Worm (Caenorhabditis elegans) whole organism, young adult: ENCODE results near the gene T28C6.11.

Experiments used
- C06A6.2 ChIP-seq: fragments of 200-800 bp; sonication (Bioruptor generic); conservative IDR thresholded peaks from 2 replicates; pipeline ENCODE4 v1.3.6; 2022; ENCODE audit warnings: missing genetic modification characterization, missing compliant biosample characterization
- F33H1.4 ChIP-seq: fragments of 200-800 bp; sonication (Bioruptor generic); IDR thresholded peaks from 2 replicates; pipeline ENCODE4 v1.3.6; 2022; ENCODE audit warnings: missing genetic modification reagents, missing genetic modification characterization, missing compliant biosample characterization
- F52B5.7 ChIP-seq: sonication (generic microtip); optimal IDR thresholded peaks from 2 replicates; lab custom pipeline; 2016; ENCODE audit warnings: mild to moderate bottlenecking, missing genetic modification characterization, missing compliant biosample characterization
- K12H6.12 ChIP-seq: fragments of 200-800 bp; sonication (Bioruptor generic); optimal IDR thresholded peaks from 2 replicates; lab custom pipeline; 2018; ENCODE audit warnings: mild to moderate bottlenecking, missing genetic modification characterization, missing compliant biosample characterization
- Y56A3A.18 ChIP-seq: fragments of 200-800 bp; sonication (Bioruptor generic); IDR thresholded peaks from 2 replicates; pipeline ENCODE4 v1.3.6; 2022; ENCODE audit warnings: missing genetic modification reagents, missing genetic modification characterization, missing compliant biosample characterization
- Y79H2A.3 ChIP-seq: fragments of 200-800 bp; sonication (Bioruptor generic); conservative IDR thresholded peaks from 2 replicates; pipeline ENCODE4 v1.3.6; 2022; ENCODE audit warnings: missing genetic modification reagents, missing genetic modification characterization, missing compliant biosample characterization
- aptf-2 ChIP-seq: fragments of 200-800 bp; sonication (Bioruptor generic); conservative IDR thresholded peaks from 2 replicates; pipeline ENCODE4 v1.3.6; 2022; ENCODE audit warnings: missing genetic modification reagents, missing genetic modification characterization, missing compliant biosample characterization
- athp-1 ChIP-seq: sonication (generic microtip); optimal IDR thresholded peaks from 2 replicates; lab custom pipeline; 2017; ENCODE audit warnings: mild to moderate bottlenecking, missing genetic modification characterization, missing compliant biosample characterization
- attf-3 ChIP-seq: fragments of 200-800 bp; sonication (Bioruptor generic); conservative IDR thresholded peaks from 2 replicates; pipeline ENCODE4 v1.3.6; 2022; ENCODE audit warnings: missing genetic modification reagents, missing genetic modification characterization, missing compliant biosample characterization
- attf-6 ChIP-seq: fragments of 200-800 bp; sonication (Bioruptor generic); IDR thresholded peaks from 2 replicates; pipeline ENCODE4 v1.3.6; 2022; ENCODE audit warnings: missing genetic modification reagents, missing genetic modification characterization, missing compliant biosample characterization
- bed-2 ChIP-seq: fragments of 200-800 bp; sonication (Bioruptor generic); IDR thresholded peaks from 2 replicates; pipeline ENCODE4 v1.3.6; 2022; ENCODE audit warnings: missing genetic modification reagents, missing genetic modification characterization, missing compliant biosample characterization
- ceh-40 ChIP-seq: fragments of 200-800 bp; sonication (Bioruptor generic); IDR thresholded peaks from 2 replicates; pipeline ENCODE4 v1.3.6; 2022; ENCODE audit warnings: missing genetic modification characterization, missing compliant biosample characterization
- die-1 ChIP-seq: sonication (generic microtip); optimal IDR thresholded peaks from 2 replicates; lab custom pipeline; 2016; ENCODE audit warnings: missing genotype, mild to moderate bottlenecking, missing genetic modification characterization, missing compliant biosample characterization
- egl-44 ChIP-seq: fragments of 200-800 bp; sonication (Bioruptor generic); IDR thresholded peaks from 2 replicates; pipeline ENCODE4 v1.3.6; 2022; ENCODE audit warnings: missing genetic modification reagents, missing genetic modification characterization, missing compliant biosample characterization
- egrh-3 ChIP-seq: fragments of 200-800 bp; sonication (Bioruptor generic); IDR thresholded peaks from 2 replicates; pipeline ENCODE4 v1.3.6; 2022; ENCODE audit warnings: missing genetic modification reagents, missing genetic modification characterization, missing compliant biosample characterization
- ekl-4 ChIP-seq: fragments of 200-800 bp; sonication (Bioruptor generic); IDR thresholded peaks from 2 replicates; pipeline ENCODE4 v1.3.6; 2022; ENCODE audit warnings: missing genetic modification reagents, missing genetic modification characterization, missing compliant biosample characterization
- fkh-3 ChIP-seq: sonication (generic microtip); optimal IDR thresholded peaks from 2 replicates; lab custom pipeline; 2016; ENCODE audit warnings: mild to moderate bottlenecking, missing genetic modification characterization, missing compliant biosample characterization
- hlh-12 ChIP-seq: sonication (generic microtip); optimal IDR thresholded peaks from 2 replicates; lab custom pipeline; 2016; ENCODE audit warnings: missing genetic modification characterization, missing compliant biosample characterization
- hmg-1.2 ChIP-seq: fragments of 200-800 bp; sonication (Bioruptor generic); IDR thresholded peaks from 2 replicates; pipeline ENCODE4 v1.3.6; 2022; ENCODE audit warnings: missing genetic modification reagents, missing genetic modification characterization, missing compliant biosample characterization
- hsf-1 ChIP-seq: fragments of 200-800 bp; sonication (Bioruptor generic); IDR thresholded peaks from 2 replicates; pipeline ENCODE4 v1.3.6; 2022; ENCODE audit warnings: missing genetic modification reagents, missing genetic modification characterization, missing compliant biosample characterization
- lag-1 ChIP-seq: fragments of 200-800 bp; sonication (Bioruptor generic); IDR thresholded peaks from 2 replicates; pipeline ENCODE4 v1.3.6; 2022; ENCODE audit warnings: missing genetic modification reagents, missing genetic modification characterization, missing compliant biosample characterization
- let-607 ChIP-seq, 2 experiments: fragments of 200-800 bp in 1 of 2; sonication (Bioruptor generic) in 1 of 2; sonication (generic microtip) in 1 of 2; optimal IDR thresholded peaks; 2 replicates each; lab custom pipeline; 2016 to 2018; ENCODE audit warnings: mild to moderate bottlenecking in 2 of 2, missing compliant biosample characterization in 2 of 2, missing genetic modification characterization in 2 of 2, moderate library complexity in 2 of 2, missing genotype in 1 of 2
- lin-26 ChIP-seq: fragments of 200-800 bp; sonication (Bioruptor generic); IDR thresholded peaks from 2 replicates; pipeline ENCODE4 v1.3.6; 2022; ENCODE audit warnings: missing genetic modification reagents, missing genetic modification characterization, missing compliant biosample characterization
- lin-40 ChIP-seq: sonication (generic microtip); optimal IDR thresholded peaks from 2 replicates; lab custom pipeline; 2016; ENCODE audit warnings: missing genetic modification characterization, mild to moderate bottlenecking, missing compliant biosample characterization, missing genotype, missing genetic modification reagents
- lin-54 ChIP-seq: fragments of 200-800 bp; sonication (Bioruptor generic); optimal IDR thresholded peaks from 2 replicates; lab custom pipeline; 2018; ENCODE audit warnings: mild to moderate bottlenecking, missing genetic modification characterization, missing compliant biosample characterization
- lsl-1 ChIP-seq: fragments of 200-800 bp; sonication (Bioruptor generic); optimal IDR thresholded peaks from 2 replicates; lab custom pipeline; 2018; ENCODE audit warnings: mild to moderate bottlenecking, missing genetic modification characterization, moderate library complexity, missing compliant biosample characterization
- madf-8 ChIP-seq: fragments of 200-800 bp; sonication (Bioruptor generic); conservative IDR thresholded peaks from 2 replicates; pipeline ENCODE4 v1.3.6; 2022; ENCODE audit warnings: missing genetic modification reagents, missing genetic modification characterization, missing compliant biosample characterization
- mxl-1 ChIP-seq: sonication (generic microtip); optimal IDR thresholded peaks from 2 replicates; lab custom pipeline; 2016; ENCODE audit warnings: missing genetic modification characterization, missing compliant biosample characterization
- nfya-1 ChIP-seq: sonication (generic microtip); optimal IDR thresholded peaks from 2 replicates; lab custom pipeline; 2017; ENCODE audit warnings: antibody characterized with exemption, missing compliant biosample characterization, missing genetic modification characterization, borderline replicate concordance; ENCODE audit not compliant: insufficient read depth
- pbrm-1 ChIP-seq: fragments of 200-800 bp; sonication (Bioruptor generic); IDR thresholded peaks from 2 replicates; pipeline ENCODE4 v1.3.6; 2022; ENCODE audit warnings: missing genetic modification reagents, missing genetic modification characterization, missing compliant biosample characterization
- pha-4 ChIP-seq: fragments of 150-350 bp; sonication (generic microtip); optimal IDR thresholded peaks from 2 replicates; lab custom pipeline; 2014; ENCODE audit warnings: missing biosample characterization, missing genetic modification reagents, missing genetic modification characterization
- rec-8 ChIP-seq, 2 experiments: sonication (generic microtip); optimal IDR thresholded peaks; 2 replicates each; lab custom pipeline; 2016; ENCODE audit warnings: mild to moderate bottlenecking in 2 of 2, missing genetic modification characterization in 2 of 2, missing genetic modification reagents in 2 of 2, missing genotype in 2 of 2, missing biosample characterization in 1 of 2, missing compliant biosample characterization in 1 of 2, moderate library complexity in 1 of 2
- snpc-1.3 ChIP-seq: sonication (generic microtip); optimal IDR thresholded peaks from 2 replicates; lab custom pipeline; 2017; ENCODE audit warnings: missing genetic modification characterization, mild to moderate bottlenecking, missing compliant biosample characterization, antibody characterized with exemption, moderate library complexity, missing genotype, missing genetic modification reagents; ENCODE audit not compliant: insufficient read depth
- somi-1 ChIP-seq: fragments of 200-800 bp; sonication (Bioruptor generic); optimal IDR thresholded peaks from 2 replicates; lab custom pipeline; 2018; ENCODE audit warnings: mild to moderate bottlenecking, missing genetic modification characterization, missing compliant biosample characterization
- zfh-2 ChIP-seq: fragments of 200-800 bp; sonication (Bioruptor generic); conservative IDR thresholded peaks from 2 replicates; pipeline ENCODE4 v1.3.6; 2022; ENCODE audit warnings: missing genetic modification reagents, missing genetic modification characterization, missing compliant biosample characterization
- ztf-28 ChIP-seq: fragments of 200-800 bp; sonication (Bioruptor generic); IDR thresholded peaks from 2 replicates; pipeline ENCODE4 v1.3.6; 2022; ENCODE audit warnings: missing genetic modification reagents, missing genetic modification characterization, missing compliant biosample characterization
- ztf-6 ChIP-seq: fragments of 200-800 bp; sonication (Bioruptor generic); IDR thresholded peaks from 2 replicates; pipeline ENCODE4 v1.3.6; 2022; ENCODE audit warnings: missing genetic modification reagents, missing genetic modification characterization, missing compliant biosample characterization

Gene T28C6.11

DNA sequence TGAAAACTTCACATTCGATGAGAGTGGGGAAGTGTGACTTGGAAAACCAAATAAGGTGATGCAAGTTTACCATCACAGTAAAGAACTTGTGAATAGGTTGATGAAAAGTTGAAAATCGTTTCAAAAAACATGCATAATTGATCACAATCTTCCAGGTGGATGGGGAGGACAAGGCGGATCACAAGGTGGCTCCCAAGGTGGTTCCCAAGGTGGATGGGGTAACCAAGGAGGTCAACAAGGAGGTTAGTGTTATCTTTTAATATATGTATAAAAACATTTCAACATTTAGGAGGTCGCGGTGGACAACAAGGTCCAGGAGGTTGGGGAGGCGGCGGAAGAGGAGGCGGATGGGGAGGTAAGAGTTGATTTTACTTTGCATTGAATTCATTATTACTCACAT lies 22.4 kb downstream of the T28C6.11 start, which contains the start of gene T28C6.10:
Gene T28C6.10 (plus strand): TSS at position 301 of the 400 bp plus-strand sequence.
- TF ChIP-seq let-607 (tag; optimal IDR thresholded peaks at IDR 0.05; lab: Kevin White, UChicago): no peak
- no peak for TF ChIP-seq attf-6 (GFP tag; lab: Robert Waterston, UW)
- no peak for TF ChIP-seq pbrm-1
- no peak for TF ChIP-seq ztf-6
- TF ChIP-seq athp-1 (tag; lab: Kevin White, UChicago): no peak
- TF ChIP-seq lin-40 (tag; lab: Kevin White, UChicago): no peak
- no peak for TF ChIP-seq Y56A3A.18 (GFP tag; lab: Robert Waterston, UW)
- no peak for TF ChIP-seq hlh-12 (tag; lab: Kevin White, UChicago)
- no peak for TF ChIP-seq die-1
- no peak for TF ChIP-seq rec-8 (tag; optimal IDR thresholded peaks at IDR 0.05; lab: Kevin White, UChicago)
- no peak for TF ChIP-seq lsl-1
- no peak for TF ChIP-seq F52B5.7 (tag; lab: Kevin White, UChicago)
- TF ChIP-seq ceh-40 (GFP tag; lab: Robert Waterston, UW): no peak
- TF ChIP-seq lag-1 (GFP tag; lab: Robert Waterston, UW): no peak

DNA sequence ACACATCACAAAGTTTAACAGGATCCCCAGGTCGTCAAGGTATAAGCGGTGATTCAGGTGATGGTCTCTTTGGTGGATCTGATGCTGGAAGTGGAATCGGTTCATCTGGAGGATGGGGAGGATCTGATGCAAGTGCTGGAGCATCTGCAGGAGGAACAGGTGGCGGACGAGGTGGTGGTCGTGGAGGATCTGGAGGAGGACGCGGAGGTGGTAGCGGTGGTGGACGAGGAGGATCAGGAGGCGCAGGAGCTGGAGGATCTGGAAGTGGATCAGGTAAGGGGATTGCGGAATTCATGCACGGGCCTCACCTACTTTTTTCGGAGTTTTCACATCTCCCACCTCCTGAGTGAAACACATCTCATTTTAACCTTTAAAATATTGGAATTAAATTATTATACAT lies 23.4 kb downstream of the T28C6.11 start:
- TF ChIP-seq ekl-4 (GFP tag; lab: Robert Waterston, UW): no peak
- peak; percentile 86 for TF ChIP-seq egrh-3 (GFP tag; lab: Robert Waterston, UW)

DNA sequence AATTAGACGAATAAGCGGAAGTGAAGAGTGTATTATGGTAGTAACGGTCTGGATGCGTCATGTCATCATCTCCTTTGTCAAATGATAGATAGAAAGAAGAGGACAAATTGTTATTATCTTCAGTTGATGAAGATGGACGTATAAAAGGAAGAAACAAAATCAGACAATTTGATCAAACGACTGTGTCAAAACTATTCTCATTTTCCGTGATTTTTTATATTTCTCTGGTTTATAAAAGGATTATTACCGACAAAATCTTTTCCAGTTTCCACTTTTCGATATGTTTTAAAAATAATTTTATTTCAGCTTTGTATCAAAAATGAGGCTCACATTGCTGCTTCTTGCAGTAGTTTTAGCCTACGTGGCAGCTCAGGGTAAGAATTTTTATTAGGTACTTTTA lies 24.0 kb downstream of the T28C6.11 start, which contains the start of gene grsp-2:
Gene grsp-2 (plus strand): TSS at position 301 of the 400 bp plus-strand sequence.
- TF ChIP-seq aptf-2 (GFP tag; lab: Robert Waterston, UW) (no peak), pha-4 (no peak), bed-2 (GFP tag; lab: Robert Waterston, UW) (no peak)

- TF ChIP-seq somi-1 (GFP tag; lab: Kevin White, UChicago) (no peak), ztf-28 (GFP tag; lab: Robert Waterston, UW) (no peak), Y79H2A.3 (no peak), F33H1.4 (GFP tag; lab: Robert Waterston, UW) (no peak), attf-3 (GFP tag; lab: Robert Waterston, UW) (no peak), egl-44 (GFP tag; lab: Robert Waterston, UW) (no peak), lag-1 (GFP tag; lab: Robert Waterston, UW) (no peak), lin-26 (no peak), hsf-1 (GFP tag; lab: Robert Waterston, UW) (no peak), mxl-1 (tag; lab: Kevin White, UChicago) (no peak), lin-54 (GFP tag; lab: Kevin White, UChicago) (no peak), egrh-3 (GFP tag; lab: Robert Waterston, UW) (no peak), ceh-40 (GFP tag; lab: Robert Waterston, UW) (no peak), ekl-4 (GFP tag; lab: Robert Waterston, UW) (no peak), hmg-1.2 (GFP tag; lab: Robert Waterston, UW) (no peak), pbrm-1 (no peak), athp-1 (tag; lab: Kevin White, UChicago) (no peak), ztf-6 (no peak), zfh-2 (GFP tag; lab: Robert Waterston, UW) (no peak)
Observed at ce11 chrIV:8815162-8815561, 24.9 kb downstream of the T28C6.11 start.

- TF ChIP-seq nfya-1 (tag; lab: Kevin White, UChicago): no peak
- no peak for TF ChIP-seq lag-1 (GFP tag; lab: Robert Waterston, UW)
- no peak for TF ChIP-seq madf-8 (GFP tag; lab: Robert Waterston, UW)
- TF ChIP-seq ceh-40 (GFP tag; lab: Robert Waterston, UW): no peak
- TF ChIP-seq K12H6.12: no peak
- TF ChIP-seq fkh-3 (tag; lab: Kevin White, UChicago): no peak
- TF ChIP-seq hsf-1 (GFP tag; lab: Robert Waterston, UW): no peak
- TF ChIP-seq snpc-1.3 (tag; lab: Kevin White, UChicago): no peak
- TF ChIP-seq C06A6.2 (GFP tag; lab: Robert Waterston, UW): no peak
Observed at ce11 chrIV:8813614-8814013, 26.4 kb downstream of the T28C6.11 start, which contains the start of gene exc-5. Gene exc-5, minus strand, starts transcription at chrIV:8813670.
